Worm (Caenorhabditis elegans): ENCODE data around the gene C25F9.8.

The C25F9.8 gene

ce11 chrV:19380968-19381367, 13.9 kb upstream of the C25F9.8 start, which contains the start of gene srw-84:
Gene srw-84, plus strand, starts transcription at chrV:19381268.
- no peak for TF ChIP-seq med-1 (GFP tag; optimal IDR thresholded peaks at IDR 0.05; ENCODE audit: insufficient read depth)
- no peak for TF ChIP-seq tab-1 (GFP tag; IDR thresholded peaks at IDR 0.05)
- no peak for TF ChIP-seq ztf-23 (GFP tag; IDR thresholded peaks at IDR 0.05)
- no peak for TF ChIP-seq ztf-29 (GFP tag; IDR thresholded peaks at IDR 0.05)
- no peak for TF ChIP-seq ref-1 (GFP tag; conservative IDR thresholded peaks at IDR 0.05)
- TF ChIP-seq T22C8.4 (GFP tag; IDR thresholded peaks at IDR 0.05), result no peak
- TF ChIP-seq klf-2 (GFP tag; conservative IDR thresholded peaks at IDR 0.05), result no peak
- TF ChIP-seq cog-1 (tag; optimal IDR thresholded peaks at IDR 0.05), result no peak
- TF ChIP-seq flt-1 (GFP tag; IDR thresholded peaks at IDR 0.05), result no peak

ce11 chrV:19390029-19390428, 4.8 kb upstream of the C25F9.8 start, which contains the start of gene slcr-46.2:
Gene slcr-46.2, minus strand, starts transcription at chrV:19390129.
- TF ChIP-seq ztf-23 (GFP tag; IDR thresholded peaks at IDR 0.05) (no peak), cog-1 (tag; optimal IDR thresholded peaks at IDR 0.05) (no peak), klf-2 (GFP tag; conservative IDR thresholded peaks at IDR 0.05) (no peak), T22C8.4 (GFP tag; IDR thresholded peaks at IDR 0.05) (no peak), tab-1 (GFP tag; IDR thresholded peaks at IDR 0.05) (no peak), flt-1 (GFP tag; IDR thresholded peaks at IDR 0.05) (no peak), ztf-29 (GFP tag; IDR thresholded peaks at IDR 0.05) (no peak)

ce11 chrV:19391242-19391641, 3.6 kb upstream of the C25F9.8 start:
- no peak for TF ChIP-seq T22C8.4 (GFP tag; IDR thresholded peaks at IDR 0.05)

- TF ChIP-seq ref-1 (GFP tag; conservative IDR thresholded peaks at IDR 0.05) (no peak), tab-1 (GFP tag; IDR thresholded peaks at IDR 0.05) (no peak)
Observed at ce11 chrV:19396576-19397313, 1.9 kb downstream of the C25F9.8 start.

ce11 chrV:19398396-19398795, 3.5 kb downstream of the C25F9.8 start:
- TF ChIP-seq ztf-23 (GFP tag; IDR thresholded peaks at IDR 0.05), result no peak
- no peak for TF ChIP-seq med-1 (GFP tag; optimal IDR thresholded peaks at IDR 0.05; ENCODE audit: insufficient read depth)
- TF ChIP-seq tab-1 (GFP tag; IDR thresholded peaks at IDR 0.05), result no peak
- no peak for TF ChIP-seq ztf-29 (GFP tag; IDR thresholded peaks at IDR 0.05)
- TF ChIP-seq flt-1 (GFP tag; IDR thresholded peaks at IDR 0.05), result no peak
- TF ChIP-seq ref-1 (GFP tag; conservative IDR thresholded peaks at IDR 0.05), result no peak
- no peak for TF ChIP-seq cog-1 (tag; optimal IDR thresholded peaks at IDR 0.05)
- TF ChIP-seq T22C8.4 (GFP tag; IDR thresholded peaks at IDR 0.05), result no peak
- no peak for TF ChIP-seq klf-2 (GFP tag; conservative IDR thresholded peaks at IDR 0.05)

ce11 chrV:19398882-19399281, 4.0 kb downstream of the C25F9.8 start, which contains the start of gene C25F9.13:
Gene C25F9.13, minus strand, starts transcription at chrV:19398982.
- TF ChIP-seq cog-1 (tag; optimal IDR thresholded peaks at IDR 0.05) (no peak), med-1 (GFP tag; optimal IDR thresholded peaks at IDR 0.05; ENCODE audit: insufficient read depth) (no peak), ztf-23 (GFP tag; IDR thresholded peaks at IDR 0.05) (no peak), tab-1 (GFP tag; IDR thresholded peaks at IDR 0.05) (no peak), flt-1 (GFP tag; IDR thresholded peaks at IDR 0.05) (no peak), klf-2 (GFP tag; conservative IDR thresholded peaks at IDR 0.05) (no peak), ref-1 (GFP tag; conservative IDR thresholded peaks at IDR 0.05) (no peak), T22C8.4 (GFP tag; IDR thresholded peaks at IDR 0.05) (no peak), ztf-29 (GFP tag; IDR thresholded peaks at IDR 0.05) (no peak)

- no peak for TF ChIP-seq tab-1 (GFP tag; IDR thresholded peaks at IDR 0.05)
- TF ChIP-seq ztf-23 (GFP tag; IDR thresholded peaks at IDR 0.05), result no peak
- no peak for TF ChIP-seq klf-2 (GFP tag; conservative IDR thresholded peaks at IDR 0.05)
- TF ChIP-seq cog-1 (tag; optimal IDR thresholded peaks at IDR 0.05), result no peak
- TF ChIP-seq T22C8.4 (GFP tag; IDR thresholded peaks at IDR 0.05), result no peak
Observed at ce11 chrV:19400619-19401018, 5.8 kb downstream of the C25F9.8 start, which contains the start of gene srw-86. Gene srw-86, minus strand, starts transcription at chrV:19400719.

- TF ChIP-seq T22C8.4 (GFP tag; IDR thresholded peaks at IDR 0.05) (no peak), cog-1 (tag; optimal IDR thresholded peaks at IDR 0.05) (no peak), flt-1 (GFP tag; IDR thresholded peaks at IDR 0.05) (no peak), ztf-23 (GFP tag; IDR thresholded peaks at IDR 0.05) (no peak), med-1 (GFP tag; optimal IDR thresholded peaks at IDR 0.05; ENCODE audit: insufficient read depth) (no peak), ref-1 (GFP tag; conservative IDR thresholded peaks at IDR 0.05) (no peak), klf-2 (GFP tag; conservative IDR thresholded peaks at IDR 0.05) (no peak), tab-1 (GFP tag; IDR thresholded peaks at IDR 0.05) (no peak), ztf-29 (GFP tag; IDR thresholded peaks at IDR 0.05) (no peak)
Observed at ce11 chrV:19401429-19401828, 6.6 kb downstream of the C25F9.8 start.

ce11 chrV:19402855-19403254, 8.0 kb downstream of the C25F9.8 start, which contains the start of gene C25F9.12:
Gene C25F9.12, minus strand, starts transcription at chrV:19402955.
- no peak for TF ChIP-seq T22C8.4 (GFP tag; IDR thresholded peaks at IDR 0.05)
- TF ChIP-seq ztf-23 (GFP tag; IDR thresholded peaks at IDR 0.05), result no peak
- TF ChIP-seq klf-2 (GFP tag; conservative IDR thresholded peaks at IDR 0.05), result no peak
- no peak for TF ChIP-seq flt-1 (GFP tag; IDR thresholded peaks at IDR 0.05)
- TF ChIP-seq med-1 (GFP tag; optimal IDR thresholded peaks at IDR 0.05; ENCODE audit: insufficient read depth), result no peak
- no peak for TF ChIP-seq ref-1 (GFP tag; conservative IDR thresholded peaks at IDR 0.05)
- TF ChIP-seq ztf-29 (GFP tag; IDR thresholded peaks at IDR 0.05), result no peak
- no peak for TF ChIP-seq tab-1 (GFP tag; IDR thresholded peaks at IDR 0.05)
- TF ChIP-seq cog-1 (tag; optimal IDR thresholded peaks at IDR 0.05), result no peak

- TF ChIP-seq tab-1 (GFP tag; IDR thresholded peaks at IDR 0.05), result no peak
- no peak for TF ChIP-seq med-1 (GFP tag; optimal IDR thresholded peaks at IDR 0.05; ENCODE audit: insufficient read depth)
- TF ChIP-seq flt-1 (GFP tag; IDR thresholded peaks at IDR 0.05), result no peak
- TF ChIP-seq klf-2 (GFP tag; conservative IDR thresholded peaks at IDR 0.05), result no peak
- TF ChIP-seq ztf-23 (GFP tag; IDR thresholded peaks at IDR 0.05), result no peak
- TF ChIP-seq cog-1 (tag; optimal IDR thresholded peaks at IDR 0.05), result no peak
- no peak for TF ChIP-seq ref-1 (GFP tag; conservative IDR thresholded peaks at IDR 0.05)
- no peak for TF ChIP-seq ztf-29 (GFP tag; IDR thresholded peaks at IDR 0.05)
- no peak for TF ChIP-seq T22C8.4 (GFP tag; IDR thresholded peaks at IDR 0.05)
Observed at ce11 chrV:19403619-19404018, 8.8 kb downstream of the C25F9.8 start.

All from whole organism, midembryonic.